Worm (Caenorhabditis elegans) whole organism, dauer: ENCODE results near the gene T21D12.14.

Experiments used
- unc-62 ChIP-seq: sonication (generic microtip); optimal IDR thresholded peaks from 2 replicates; lab custom pipeline; 2017; ENCODE audit warnings: missing biosample characterization, missing genetic modification reagents, missing genetic modification characterization

T21D12.14 gene

DNA sequence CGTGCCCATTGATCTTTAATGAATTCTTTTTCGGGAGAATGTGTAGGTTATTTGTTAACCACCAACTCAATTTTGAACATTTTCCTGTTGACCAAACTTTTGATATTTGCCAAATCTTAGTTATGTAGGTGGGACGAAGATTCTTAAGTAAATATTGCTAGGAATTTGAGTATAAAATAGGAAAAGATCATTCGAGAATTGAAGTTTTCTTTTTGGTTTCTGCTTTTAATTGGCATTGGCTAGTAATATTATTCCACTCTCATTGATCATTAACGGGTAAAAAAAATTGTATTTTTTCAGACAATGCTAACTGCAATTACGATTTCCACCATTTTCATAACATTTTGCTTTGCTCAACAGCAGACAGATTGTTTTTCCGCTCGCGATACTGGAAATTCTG is 21.8 kb downstream of the T21D12.14 start, which contains the start of gene T21D12.12:
TSS of gene T21D12.12 (plus strand) at position 301 of the 400 bp plus-strand sequence.
- TF ChIP-seq unc-62, result no peak

DNA sequence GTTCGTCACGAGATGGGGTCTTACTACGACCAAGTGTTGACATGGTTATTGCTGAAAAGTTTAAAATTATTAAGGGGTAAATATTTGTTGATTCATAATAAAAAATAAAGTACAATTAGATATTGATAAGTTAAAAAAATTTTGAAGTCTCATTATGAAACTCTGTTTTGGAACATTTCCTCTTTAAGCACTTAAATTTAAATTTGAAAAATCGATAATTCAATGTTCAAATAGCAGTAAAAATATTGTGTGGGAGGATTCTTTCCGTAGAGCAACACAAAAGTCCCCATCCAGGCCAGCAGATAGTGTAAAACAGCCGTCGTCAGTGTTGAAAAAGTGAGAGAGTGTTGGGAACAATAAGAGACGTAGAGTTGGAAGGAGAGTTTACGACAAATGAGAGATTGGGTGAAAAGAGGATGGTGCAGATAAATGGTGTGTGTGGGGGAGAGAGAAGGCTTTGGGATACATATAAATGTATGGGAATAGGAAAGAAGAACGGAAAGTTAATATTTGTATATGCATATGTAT is 23.7 kb downstream of the T21D12.14 start, which contains the start of gene pat-6:
TSS of gene pat-6 (minus strand) at position 51 of the 528 bp plus-strand sequence.
- TF ChIP-seq unc-62, result no peak

ce11 chrIV:262460-262859 is 25.5 kb downstream of the T21D12.14 start:
- no peak for TF ChIP-seq unc-62

DNA sequence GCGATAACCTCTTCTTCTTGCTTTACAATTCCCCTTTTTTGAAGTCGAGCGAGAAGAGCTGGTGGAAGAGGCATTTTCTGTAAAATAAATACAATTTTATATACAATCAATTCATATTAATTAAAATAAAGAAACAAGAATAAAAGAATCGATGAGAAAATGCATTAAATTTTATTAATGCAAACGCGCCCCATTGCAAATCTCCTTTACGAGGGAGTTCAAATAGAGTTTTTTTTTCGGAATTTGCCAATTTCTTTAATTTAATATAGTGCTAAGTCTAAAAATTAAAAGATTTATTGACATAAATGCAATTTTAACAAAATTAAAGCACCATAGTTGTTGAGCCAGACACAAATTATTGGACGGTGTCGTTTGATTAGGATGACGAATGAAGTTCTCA is 26.3 kb downstream of the T21D12.14 start, which contains the start of gene pqbp-1.1:
TSS of gene pqbp-1.1 (minus strand) at position 77 of the 400 bp plus-strand sequence.
- TF ChIP-seq unc-62, result no peak

ce11 chrIV:259142-259541 is 28.8 kb downstream of the T21D12.14 start, which contains the start of gene dpy-9:
Gene dpy-9, minus strand, starts transcription at chrIV:259204.
- no peak for TF ChIP-seq unc-62

DNA sequence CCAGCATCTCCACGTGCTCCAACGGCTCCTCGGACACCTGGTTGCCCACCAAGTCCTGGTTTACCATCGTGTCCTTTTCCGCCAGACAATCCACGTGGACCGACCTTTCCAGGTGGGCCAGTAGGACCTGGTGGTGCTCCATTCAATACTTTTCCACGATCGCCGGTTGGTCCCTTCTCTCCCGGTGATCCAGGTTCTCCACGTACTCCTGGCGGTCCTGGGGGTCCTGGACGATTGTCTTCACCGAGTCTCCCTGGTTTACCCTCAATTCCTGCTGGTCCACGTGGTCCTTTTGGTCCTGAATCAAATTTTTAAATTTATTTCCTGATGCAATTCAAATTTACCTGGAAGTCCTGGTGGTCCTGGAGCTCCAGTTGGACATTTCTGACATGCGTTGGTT is 29.6 kb downstream of the T21D12.14 start:
- no peak for TF ChIP-seq unc-62

- no peak for TF ChIP-seq unc-62
Measured at ce11 chrIV:257095-257494, 30.8 kb downstream of the T21D12.14 start, which contains the start of gene R02D3.8. Gene R02D3.8, minus strand, starts transcription at chrIV:257203.

- no peak for TF ChIP-seq unc-62
Measured at ce11 chrIV:255379-255857, 32.5 kb downstream of the T21D12.14 start, which contains the start of gene rcat-1. Gene rcat-1, minus strand, starts transcription at chrIV:255429.

- no peak for TF ChIP-seq unc-62
Measured at ce11 chrIV:252454-252853, 35.5 kb downstream of the T21D12.14 start, which contains the start of gene grl-19. Gene grl-19, minus strand, starts transcription at chrIV:252554.

ce11 chrIV:247494-247893 is 40.4 kb downstream of the T21D12.14 start:
- no peak for TF ChIP-seq unc-62

DNA sequence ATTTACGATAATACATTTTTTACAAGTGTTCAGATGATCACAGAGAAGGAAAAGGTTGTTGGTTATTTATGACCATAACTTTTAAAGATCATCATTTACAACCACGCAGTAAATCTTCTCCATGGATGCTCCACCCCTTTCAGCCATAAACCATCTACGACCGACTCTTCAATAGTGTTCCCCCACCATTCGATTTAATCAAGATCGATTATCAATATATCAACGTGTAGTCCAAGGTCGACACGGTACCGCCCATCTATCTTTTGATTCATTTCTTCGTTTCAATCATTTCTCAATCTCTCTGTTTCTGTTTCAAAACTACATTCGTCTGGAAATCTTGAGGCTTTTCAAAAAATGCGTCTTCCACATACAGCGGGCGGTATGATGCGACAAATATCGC is 43.1 kb downstream of the T21D12.14 start, which contains the start of gene aass-1:
TSS of gene aass-1 (plus strand) at position 301 of the 400 bp plus-strand sequence.
- no peak for TF ChIP-seq unc-62

DNA sequence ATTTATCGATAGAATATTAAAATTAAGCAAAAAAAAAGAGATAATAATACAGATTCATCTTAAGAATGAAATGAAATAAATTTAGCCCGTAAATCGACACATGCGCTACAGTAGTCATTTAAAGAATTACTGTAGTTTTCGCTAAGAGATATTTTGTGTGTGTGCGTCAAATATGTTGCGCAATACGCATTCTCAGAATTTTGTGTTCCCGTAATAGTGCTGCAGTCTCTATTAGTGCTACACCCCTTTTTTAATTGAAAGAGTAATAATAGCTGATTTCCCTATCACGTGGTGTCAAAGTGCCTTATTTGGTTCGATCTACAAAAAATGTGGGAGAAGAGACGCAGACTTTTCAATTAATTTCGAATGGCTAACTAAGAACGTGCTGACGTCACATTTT is 43.6 kb downstream of the T21D12.14 start:
- no peak for TF ChIP-seq unc-62

- TF ChIP-seq unc-62, result no peak
Measured at ce11 chrIV:240257-240754, 47.6 kb downstream of the T21D12.14 start, which contains the start of the genes fnta-1 and cogc-8. Gene fnta-1, minus strand, starts transcription at chrIV:240307. Gene cogc-8, plus strand, starts transcription at chrIV:240451.

DNA sequence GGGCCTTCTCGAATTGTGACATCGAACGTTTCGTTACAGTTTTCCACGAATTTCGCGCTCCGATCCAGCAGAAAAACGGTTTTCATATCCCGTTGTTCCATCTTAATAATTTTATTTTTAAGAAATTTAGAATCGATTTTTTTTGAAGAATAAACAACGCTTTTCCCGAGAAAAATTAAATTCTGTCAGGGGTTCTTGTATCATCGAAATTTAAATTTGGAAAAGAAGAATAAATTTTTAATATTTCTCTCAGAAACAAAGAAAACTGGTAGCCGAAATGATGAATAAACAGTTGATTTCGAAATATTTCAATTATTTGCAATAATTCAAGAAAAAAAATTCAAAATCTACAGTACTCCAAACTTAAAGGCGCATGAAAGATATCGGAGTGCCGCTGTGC is 50.6 kb downstream of the T21D12.14 start, which contains the start of gene ints-13:
TSS of gene ints-13 (minus strand) at position 101 of the 400 bp plus-strand sequence.
- no peak for TF ChIP-seq unc-62
